Fruit fly (Drosophila melanogaster) whole organism: ENCODE measurements around the gene CG31624.

Experiments
- CG8478 ChIP-seq: fragments of >200 bp; optimal IDR thresholded peaks from 2 replicates; lab custom pipeline; 2018; ENCODE audit warnings: inconsistent platforms
- EcR ChIP-seq, 2 experiments: fragments of >200 bp; optimal IDR thresholded peaks; 2 replicates each; lab custom pipeline; 2017; ENCODE audit warnings: missing biosample characterization in 2 of 2, missing genetic modification characterization in 2 of 2, missing genetic modification reagents in 2 of 2
- psq ChIP-seq: fragments of >200 bp; optimal IDR thresholded peaks from 2 replicates; lab custom pipeline; 2017

DNA sequence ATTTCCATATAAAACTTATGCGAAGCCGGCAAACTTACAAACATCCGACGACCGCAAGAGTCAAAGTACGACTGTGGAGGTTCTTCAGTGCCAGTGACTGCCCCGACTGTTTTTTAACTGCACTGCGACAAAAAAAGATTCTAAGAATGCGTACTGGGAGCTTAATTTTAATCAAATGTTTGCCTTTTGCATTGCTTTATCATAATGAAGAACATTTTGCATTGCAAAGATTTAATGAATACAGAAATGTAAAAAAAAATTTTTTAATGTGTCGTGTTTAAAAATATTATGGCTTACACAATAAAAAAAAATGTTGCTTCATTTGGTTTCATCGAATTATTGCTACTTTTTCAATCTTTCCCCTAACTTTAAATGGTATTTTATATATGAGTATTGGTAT is 3.0 kb downstream of the CG31624 start:
- no peak for TF ChIP-seq psq (lab: Kevin White, UChicago)
- no peak for TF ChIP-seq CG8478 (lab: Kevin White, UChicago)
- TF ChIP-seq EcR (GFP tag; optimal IDR thresholded peaks at IDR 0.05; lab: Kevin White, UChicago) = no peak
